Worm (Caenorhabditis elegans): ENCODE data around the gene K06H7.2.

DNA sequence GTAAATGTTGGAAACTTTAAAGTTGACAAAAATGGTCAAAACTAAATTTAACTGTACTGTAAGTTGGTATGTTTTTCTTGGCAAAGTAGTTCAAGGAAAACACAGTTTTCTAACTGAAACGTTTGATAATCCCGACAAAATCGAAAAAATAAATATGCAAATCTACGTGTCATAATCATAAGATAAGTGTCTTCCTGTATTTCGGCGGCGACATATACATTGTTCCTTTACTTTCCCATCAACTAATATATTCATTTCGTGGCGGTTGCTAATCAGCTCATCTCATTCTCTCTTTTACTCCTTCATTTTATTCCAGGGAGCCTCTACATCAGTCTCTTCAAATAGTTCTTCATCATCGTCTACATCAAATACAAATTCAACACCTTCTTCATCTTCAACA is 25.6 kb upstream of the K06H7.2 start:
- TF ChIP-seq ceh-13 (GFP tag; optimal IDR thresholded peaks at IDR 0.05), result no peak
- no peak for TF ChIP-seq sea-1 (GFP tag; conservative IDR thresholded peaks at IDR 0.05)
- no peak for TF ChIP-seq ama-1 (optimal IDR thresholded peaks at IDR 0.05)
- TF ChIP-seq scrt-1 (GFP tag; IDR thresholded peaks at IDR 0.05), result no peak
- no peak for TF ChIP-seq flt-1 (GFP tag; IDR thresholded peaks at IDR 0.05)
- no peak for TF ChIP-seq B0310.2 (tag; optimal IDR thresholded peaks at IDR 0.05)
- no peak for TF ChIP-seq hnd-1 (tag; optimal IDR thresholded peaks at IDR 0.05)
- no peak for TF ChIP-seq aly-1 (tag; optimal IDR thresholded peaks at IDR 0.05)
- no peak for TF ChIP-seq hmbx-1 (tag; optimal IDR thresholded peaks at IDR 0.05)
- TF ChIP-seq hmg-4 (GFP tag; optimal IDR thresholded peaks at IDR 0.05), result no peak
- TF ChIP-seq tra-4 (tag; optimal IDR thresholded peaks at IDR 0.05), result no peak
